Fruit fly (Drosophila melanogaster) whole organism, embryonic: ENCODE results near the gene Coa8.

ENCODE experiments used
- CG10321 ChIP-seq: fragments of 200-800 bp; sonication (Bioruptor generic); IDR thresholded peaks from 2 replicates; pipeline ENCODE4 v1.3.6; 2022; ENCODE audit warnings: missing biosample characterization, missing genetic modification characterization
- CG10366 ChIP-seq: fragments of 200-800 bp; sonication (Bioruptor generic); IDR thresholded peaks from 2 replicates; pipeline ENCODE4 v1.3.6; 2022; ENCODE audit warnings: missing biosample characterization, missing genetic modification characterization
- CG11456 ChIP-seq: fragments of 200-800 bp; sonication (Bioruptor generic); IDR thresholded peaks from 3 replicates; pipeline ENCODE4 v1.3.6; 2022; ENCODE audit warnings: missing biosample characterization, missing genetic modification characterization
- CG11504 ChIP-seq: fragments of 200-800 bp; sonication (Bioruptor generic); optimal IDR thresholded peaks from 3 replicates; lab custom pipeline; 2019; ENCODE audit warnings: missing biosample characterization, mild to moderate bottlenecking, missing genetic modification characterization, moderate library complexity
- CG12659 ChIP-seq: fragments of 200-800 bp; sonication (Bioruptor generic); optimal IDR thresholded peaks from 3 replicates; lab custom pipeline; 2017; ENCODE audit warnings: mild to moderate bottlenecking, missing biosample characterization, missing genetic modification reagents, missing genetic modification characterization
- CG12744 ChIP-seq: fragments of 200-800 bp; sonication (Bioruptor generic); optimal IDR thresholded peaks from 2 replicates; lab custom pipeline; 2016; ENCODE audit warnings: missing biosample characterization, missing genetic modification characterization
- CG15011 ChIP-seq: fragments of 200-800 bp; sonication (Bioruptor generic); optimal IDR thresholded peaks from 3 replicates; lab custom pipeline; 2018; ENCODE audit warnings: missing biosample characterization, mild to moderate bottlenecking, missing genetic modification characterization
- CG15073 ChIP-seq: fragments of 200-800 bp; sonication (Bioruptor generic); optimal IDR thresholded peaks from 2 replicates; lab custom pipeline; 2016; ENCODE audit warnings: missing biosample characterization, missing genetic modification characterization
- CG17186 ChIP-seq: fragments of 200-800 bp; sonication (Bioruptor generic); optimal IDR thresholded peaks from 3 replicates; lab custom pipeline; 2017; ENCODE audit warnings: missing biosample characterization, missing genetic modification reagents, missing genetic modification characterization
- CG17328 ChIP-seq: fragments of 200-800 bp; sonication (Bioruptor generic); IDR thresholded peaks from 2 replicates; pipeline ENCODE4 v1.3.6; 2022; ENCODE audit warnings: missing biosample characterization, missing genetic modification characterization
- CG17912 ChIP-seq: fragments of 200-800 bp; sonication (Bioruptor generic); optimal IDR thresholded peaks from 2 replicates; lab custom pipeline; 2018; ENCODE audit warnings: missing biosample characterization, mild to moderate bottlenecking, missing genetic modification characterization
- CG3281 ChIP-seq: fragments of 200-800 bp; sonication (Bioruptor generic); optimal IDR thresholded peaks from 3 replicates; lab custom pipeline; 2017; ENCODE audit warnings: missing biosample characterization, mild to moderate bottlenecking, missing genetic modification characterization
- CG3847 ChIP-seq: fragments of 200-800 bp; sonication (Bioruptor generic); IDR thresholded peaks from 2 replicates; pipeline ENCODE4 v1.3.6; 2022; ENCODE audit warnings: missing biosample characterization, missing genetic modification characterization
- CG42726 ChIP-seq: fragments of 200-800 bp; sonication (Bioruptor generic); IDR thresholded peaks from 2 replicates; pipeline ENCODE4 v1.3.6; 2022; ENCODE audit warnings: missing biosample characterization, missing genetic modification characterization; ENCODE audit not compliant: partially characterized antibody
- CG6654 ChIP-seq: fragments of 200-800 bp; sonication (Bioruptor generic); optimal IDR thresholded peaks from 2 replicates; lab custom pipeline; 2017; ENCODE audit warnings: missing biosample characterization, mild to moderate bottlenecking, missing genetic modification characterization
- CG9215 ChIP-seq: fragments of 200-800 bp; sonication (Bioruptor generic); IDR thresholded peaks from 2 replicates; pipeline ENCODE4 v1.3.6; 2022; ENCODE audit warnings: missing biosample characterization, missing genetic modification characterization
- D19A ChIP-seq: fragments of 200-800 bp; optimal IDR thresholded peaks from 3 replicates; lab custom pipeline; 2019; ENCODE audit warnings: missing biosample characterization, mild to moderate bottlenecking, missing genetic modification characterization, moderate library complexity
- Kr ChIP-seq: fragments of 200-800 bp; sonication (Bioruptor generic); optimal IDR thresholded peaks from 2 replicates; lab custom pipeline; 2017; ENCODE audit warnings: missing biosample characterization, mild to moderate bottlenecking, missing genetic modification characterization
- MTF-1 ChIP-seq: fragments of 200-800 bp; sonication (Bioruptor generic); optimal IDR thresholded peaks from 2 replicates; lab custom pipeline; 2018; ENCODE audit warnings: missing biosample characterization, mild to moderate bottlenecking, missing genetic modification characterization, borderline replicate concordance
- Max ChIP-seq: fragments of 200-800 bp; sonication (Bioruptor generic); optimal IDR thresholded peaks from 2 replicates; lab custom pipeline; 2016; ENCODE audit warnings: missing biosample characterization, mild to moderate bottlenecking, missing genetic modification characterization
- Myb ChIP-seq: fragments of 200-800 bp; sonication (Bioruptor generic); optimal IDR thresholded peaks from 2 replicates; lab custom pipeline; 2016; ENCODE audit warnings: missing biosample characterization, missing genetic modification characterization
- Neu2 ChIP-seq: fragments of 200-800 bp; sonication (Bioruptor generic); optimal IDR thresholded peaks from 3 replicates; lab custom pipeline; 2016; ENCODE audit warnings: missing biosample characterization, missing genetic modification characterization, borderline replicate concordance
- Oaz ChIP-seq: fragments of 200-800 bp; sonication (Bioruptor generic); IDR thresholded peaks from 2 replicates; pipeline ENCODE4 v1.3.6; 2022; ENCODE audit warnings: missing biosample characterization, missing genetic modification characterization
- Ravus ChIP-seq: fragments of 200-800 bp; sonication (Bioruptor generic); IDR thresholded peaks from 2 replicates; pipeline ENCODE4 v1.3.6; 2022; ENCODE audit warnings: missing biosample characterization, missing genetic modification characterization
- Six4 ChIP-seq: fragments of 200-800 bp; sonication (Bioruptor generic); optimal IDR thresholded peaks from 2 replicates; lab custom pipeline; 2016; ENCODE audit warnings: missing biosample characterization, missing genetic modification characterization
- chinmo ChIP-seq: fragments of 200-800 bp; sonication (Bioruptor generic); IDR thresholded peaks from 4 replicates; pipeline ENCODE4 v1.3.6; 2022; ENCODE audit warnings: missing biosample characterization, missing genetic modification characterization; ENCODE audit not compliant: partially characterized antibody
- croc ChIP-seq: fragments of 200-800 bp; sonication (Bioruptor generic); conservative IDR thresholded peaks from 3 replicates; pipeline ENCODE4 v1.3.6; 2022; ENCODE audit warnings: missing biosample characterization, missing genetic modification characterization
- cwo ChIP-seq: fragments of 200-800 bp; sonication (Bioruptor generic); optimal IDR thresholded peaks from 3 replicates; lab custom pipeline; 2017; ENCODE audit warnings: missing biosample characterization, missing genetic modification characterization, mild to moderate bottlenecking, moderate library complexity, missing genetic modification reagents
- disco-r ChIP-seq: fragments of 200-800 bp; sonication (Bioruptor generic); optimal IDR thresholded peaks from 2 replicates; lab custom pipeline; 2016; ENCODE audit warnings: missing biosample characterization, missing genetic modification characterization
- fd102C ChIP-seq: fragments of 200-800 bp; sonication (Bioruptor generic); optimal IDR thresholded peaks from 2 replicates; lab custom pipeline; 2018; ENCODE audit warnings: missing biosample characterization, mild to moderate bottlenecking, missing genetic modification characterization, moderate library complexity
- gcm2 ChIP-seq: fragments of 200-800 bp; sonication (Bioruptor generic); optimal IDR thresholded peaks from 2 replicates; lab custom pipeline; 2016; ENCODE audit warnings: missing biosample characterization, missing genetic modification characterization
- h ChIP-seq: fragments of >200 bp; optimal IDR thresholded peaks from 2 replicates; lab custom pipeline; 2017
- hbn ChIP-seq: fragments of 200-800 bp; sonication (Bioruptor generic); IDR thresholded peaks from 2 replicates; pipeline ENCODE4 v1.3.6; 2022; ENCODE audit warnings: missing biosample characterization, missing genetic modification characterization; ENCODE audit not compliant: partially characterized antibody
- jigr1 ChIP-seq: fragments of 200-800 bp; sonication (Bioruptor generic); IDR thresholded peaks from 3 replicates; pipeline ENCODE4 v1.3.6; 2022; ENCODE audit warnings: missing biosample characterization, missing genetic modification characterization
- kni ChIP-seq: fragments of 200-800 bp; sonication (Bioruptor generic); optimal IDR thresholded peaks from 3 replicates; lab custom pipeline; 2017; ENCODE audit warnings: mild to moderate bottlenecking, missing biosample characterization, missing genetic modification reagents, missing genetic modification characterization
- lbe ChIP-seq: fragments of 200-800 bp; sonication (Bioruptor generic); optimal IDR thresholded peaks from 2 replicates; lab custom pipeline; 2016; ENCODE audit warnings: missing biosample characterization, mild to moderate bottlenecking, missing genetic modification characterization
- nom ChIP-seq: fragments of 200-800 bp; sonication (Bioruptor generic); optimal IDR thresholded peaks from 2 replicates; lab custom pipeline; 2017; ENCODE audit warnings: missing biosample characterization, missing genetic modification characterization, mild to moderate bottlenecking, moderate library complexity, missing genetic modification reagents
- onecut ChIP-seq: fragments of 200-800 bp; sonication (Bioruptor generic); IDR thresholded peaks from 2 replicates; pipeline ENCODE4 v1.3.6; 2022; ENCODE audit warnings: missing biosample characterization, missing genetic modification characterization
- pan ChIP-seq, 4 experiments: fragments of >200 bp in 3 of 4; fragments of 200-800 bp in 1 of 4; sonication (Bioruptor generic) in 1 of 4; optimal IDR thresholded peaks in 3 of 4; IDR thresholded peaks in 1 of 4; 2 replicates each; pipeline versions ENCODE4 v1.3.6 to Lab custom; 2017 to 2022; ENCODE audit warnings: missing biosample characterization in 2 of 4, missing genetic modification characterization in 2 of 4, mixed read lengths in 1 of 4
- sc ChIP-seq, 3 experiments: fragments of >200 bp in 2 of 3; fragments of 200-800 bp in 1 of 3; sonication (Bioruptor generic) in 1 of 3; optimal IDR thresholded peaks; 2 replicates in 2 of 3; 3 replicates in 1 of 3; lab custom pipeline; 2017; ENCODE audit warnings: mild to moderate bottlenecking in 1 of 3, missing biosample characterization in 1 of 3, missing genetic modification characterization in 1 of 3, missing genetic modification reagents in 1 of 3
- slou ChIP-seq: fragments of 200-800 bp; sonication (Bioruptor generic); optimal IDR thresholded peaks from 3 replicates; lab custom pipeline; 2016; ENCODE audit warnings: missing biosample characterization, missing genetic modification characterization
- sob ChIP-seq: fragments of 200-800 bp; sonication (Bioruptor generic); IDR thresholded peaks from 2 replicates; pipeline ENCODE4 v1.3.6; 2022; ENCODE audit warnings: missing biosample characterization, missing genetic modification characterization
- tap ChIP-seq: fragments of 200-800 bp; optimal IDR thresholded peaks from 3 replicates; lab custom pipeline; 2019; ENCODE audit warnings: missing biosample characterization, mild to moderate bottlenecking, missing genetic modification characterization, moderate library complexity
- tup ChIP-seq: fragments of 200-800 bp; sonication (Bioruptor generic); optimal IDR thresholded peaks from 2 replicates; lab custom pipeline; 2016; ENCODE audit warnings: missing biosample characterization, mild to moderate bottlenecking, missing genetic modification characterization, moderate library complexity
- unc-4 ChIP-seq: fragments of 200-800 bp; sonication (Bioruptor generic); IDR thresholded peaks from 2 replicates; pipeline ENCODE4 v1.3.6; 2022; ENCODE audit warnings: missing biosample characterization, missing genetic modification characterization; ENCODE audit not compliant: partially characterized antibody
- wdn ChIP-seq: fragments of 200-800 bp; sonication (Bioruptor generic); IDR thresholded peaks from 2 replicates; pipeline ENCODE4 v1.3.6; 2022; ENCODE audit warnings: missing biosample characterization, missing genetic modification characterization
- wor ChIP-seq: fragments of 200-800 bp; sonication (Bioruptor generic); IDR thresholded peaks from 2 replicates; pipeline ENCODE4 v1.3.6; 2022; ENCODE audit warnings: missing biosample characterization, missing genetic modification characterization
- yki ChIP-seq: fragments of >200 bp; optimal IDR thresholded peaks from 3 replicates; lab custom pipeline; 2018

The Coa8 gene

dm6 chrX:1830396-1831218 is 49.5 kb upstream of the Coa8 start (continued):
- TF ChIP-seq CG42726 (GFP tag; lab: Robert Waterston, UW) (no peak), disco-r (peak; percentile 87), wor (peak; percentile 92), croc (peak; percentile 90), CG17328 (GFP tag; lab: Robert Waterston, UW) (peak; percentile 97), MTF-1 (GFP tag; lab: Kevin White, UChicago) (peak; percentile 95), CG11456 (GFP tag; lab: Robert Waterston, UW) (peak; percentile 98), gcm2 (GFP tag; lab: Kevin White, UChicago) (peak; percentile 95), CG15011 (peak; percentile 94), CG6654 (GFP tag; lab: Kevin White, UChicago) (peak; percentile 83), yki (no peak), CG3847 (GFP tag; lab: Robert Waterston, UW) (peak; percentile 96), cwo (peak; percentile 100), slou (GFP tag; lab: Kevin White, UChicago) (peak; percentile 88), onecut (peak; percentile 92), Six4 (GFP tag; lab: Kevin White, UChicago) (peak; percentile 88), Max (GFP tag; lab: Kevin White, UChicago) (peak; percentile 93), nom (GFP tag; lab: Kevin White, UChicago) (peak; percentile 93), CG12659 (GFP tag; lab: Kevin White, UChicago) (peak; percentile 97), lbe (peak; percentile 96), CG17912 (peak; percentile 61), CG11504 (tag; lab: Kevin White, UChicago) (peak; percentile 96), unc-4 (GFP tag; lab: Robert Waterston, UW) (no peak), Oaz (GFP tag; lab: Robert Waterston, UW) (peak; percentile 94), CG17186 (GFP tag; lab: Kevin White, UChicago) (peak; percentile 72), CG3281 (GFP tag; lab: Kevin White, UChicago) (peak; percentile 96), CG10321 (GFP tag; lab: Robert Waterston, UW) (peak; percentile 76), sc (optimal IDR thresholded peaks at IDR 0.05; lab: Kevin White, UChicago) (no peak), sc (GFP tag; optimal IDR thresholded peaks at IDR 0.05; lab: Kevin White, UChicago) (peak; percentile 89), fd102C (GFP tag; lab: Kevin White, UChicago) (peak; percentile 3), Kr (GFP tag; lab: Kevin White, UChicago) (no peak), CG10366 (GFP tag; lab: Robert Waterston, UW) (peak; percentile 97), Neu2 (peak; percentile 57), CG9215 (peak; percentile 90), D19A (tag; lab: Kevin White, UChicago) (peak; percentile 92), hbn (GFP tag; lab: Robert Waterston, UW) (no peak), Ravus (peak; percentile 84), chinmo (GFP tag; lab: Robert Waterston, UW) (no peak), wdn (GFP tag; lab: Robert Waterston, UW) (peak; percentile 96), Myb (GFP tag; lab: Kevin White, UChicago) (peak; percentile 85), CG12744 (GFP tag; lab: Kevin White, UChicago) (peak; percentile 94), tup (GFP tag; lab: Kevin White, UChicago) (peak; percentile 90), CG15073 (peak; percentile 65), sob (peak; percentile 97), tap (tag; lab: Kevin White, UChicago) (peak; percentile 96), kni (GFP tag; lab: Kevin White, UChicago) (peak; percentile 82), h (lab: Kevin White, UChicago) (no peak), jigr1 (peak; percentile 89; the same call in 2 of the 3 replicates), pan (optimal IDR thresholded peaks at IDR 0.05; lab: Kevin White, UChicago) (no peak), pan (GFP tag; optimal IDR thresholded peaks at IDR 0.05 in 1 of 2, IDR thresholded peaks at IDR 0.05 in 1 of 2) (peak in 1 of 2 experiments; percentile 98)
